Worm (Caenorhabditis elegans): ENCODE measurements around the gene smrc-1.

smrc-1 gene

DNA sequence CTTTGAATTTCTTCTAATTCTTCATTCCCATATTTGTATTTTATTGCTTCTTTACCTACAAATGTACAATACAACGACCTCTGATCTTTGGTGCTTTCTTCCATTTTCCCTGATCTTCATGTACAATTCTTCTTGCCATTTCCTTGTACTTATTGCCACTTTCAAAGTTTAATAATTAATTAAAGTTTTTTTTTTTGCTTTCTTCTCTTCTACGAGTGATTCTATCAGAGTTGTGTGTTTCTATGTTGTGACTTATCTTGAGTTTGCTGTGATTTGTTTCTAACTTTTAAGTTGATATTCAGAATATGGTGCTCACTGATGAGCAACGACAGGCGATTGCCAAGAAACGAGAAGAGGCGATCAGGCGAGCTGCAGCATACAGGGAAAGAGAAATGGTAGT lies at the start of gene smrc-1:
TSS of gene smrc-1 (plus strand) at position 301 of the 400 bp plus-strand sequence.
- TF ChIP-seq zip-5 (tag; optimal IDR thresholded peaks at IDR 0.05) = no peak
- no peak for TF ChIP-seq che-1 (tag; optimal IDR thresholded peaks at IDR 0.05)
- TF ChIP-seq pat-9 (tag; optimal IDR thresholded peaks at IDR 0.05) = no peak
- no peak for TF ChIP-seq ceh-14 (tag; optimal IDR thresholded peaks at IDR 0.05)
- no peak for TF ChIP-seq K09A11.1 (tag; optimal IDR thresholded peaks at IDR 0.05; ENCODE audit: insufficient read depth)
- no peak for TF ChIP-seq syd-9 (tag; optimal IDR thresholded peaks at IDR 0.05)
- TF ChIP-seq ets-4 (tag; optimal IDR thresholded peaks at IDR 0.05) = no peak
- TF ChIP-seq ceh-45 (GFP tag; IDR thresholded peaks at IDR 0.05) = no peak
- TF ChIP-seq pag-3 (tag; optimal IDR thresholded peaks at IDR 0.05; ENCODE audit: borderline replicate concordance) = no peak
- no peak for TF ChIP-seq dmd-4 (tag; optimal IDR thresholded peaks at IDR 0.05; ENCODE audit: borderline replicate concordance)
- TF ChIP-seq odd-2 (tag; optimal IDR thresholded peaks at IDR 0.05) = no peak
- TF ChIP-seq lim-6 (tag; optimal IDR thresholded peaks at IDR 0.05) = no peak
- TF ChIP-seq npax-4 (tag; optimal IDR thresholded peaks at IDR 0.05) = no peak
- TF ChIP-seq ceh-18 (tag; optimal IDR thresholded peaks at IDR 0.05) = no peak
- no peak for TF ChIP-seq ama-1 (optimal IDR thresholded peaks at IDR 0.05)
- no peak for TF ChIP-seq gmeb-2 (tag; optimal IDR thresholded peaks at IDR 0.05)
- TF ChIP-seq ceh-22 (tag; optimal IDR thresholded peaks at IDR 0.05) = no peak
- no peak for TF ChIP-seq pha-4 (tag; optimal IDR thresholded peaks at IDR 0.05)

DNA sequence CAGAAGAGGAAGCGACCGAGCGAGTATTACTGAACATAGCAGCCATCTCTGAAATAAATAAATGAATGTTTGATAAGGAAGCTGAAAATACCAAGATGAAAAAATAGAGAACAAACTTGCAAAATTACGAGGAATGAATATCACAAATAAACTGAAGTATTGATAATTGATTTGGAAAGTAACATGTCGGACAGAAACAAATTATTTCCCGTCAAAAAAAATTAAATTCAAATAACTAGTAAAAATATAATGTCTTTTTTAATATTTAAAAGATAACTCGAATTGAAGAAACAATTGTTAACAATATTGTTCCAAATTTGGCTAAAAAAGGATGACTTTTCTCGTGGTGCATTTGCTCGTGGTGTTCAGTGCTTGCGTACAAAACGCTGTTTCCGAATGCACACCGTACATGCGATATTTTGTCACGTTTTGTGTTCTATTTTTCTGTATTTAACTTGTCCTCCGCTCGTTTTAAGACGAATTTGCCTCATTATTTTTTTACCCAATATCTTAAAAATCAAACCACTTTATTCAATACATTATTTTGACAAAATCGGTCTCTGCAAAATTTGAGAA lies 48.8 kb upstream of the smrc-1 start, which contains the start of gene rpn-13:
TSS of gene rpn-13 (minus strand) at position 51 of the 576 bp plus-strand sequence.
- TF ChIP-seq dmd-4 (tag; optimal IDR thresholded peaks at IDR 0.05; ENCODE audit: borderline replicate concordance) (no peak), hlh-30 (tag; optimal IDR thresholded peaks at IDR 0.05; ENCODE audit: insufficient read depth) (peak; percentile 70), nfya-1 (tag; optimal IDR thresholded peaks at IDR 0.05) (peak; percentile 50), tbx-2 (tag; optimal IDR thresholded peaks at IDR 0.05) (peak; percentile 1), pag-3 (tag; optimal IDR thresholded peaks at IDR 0.05; ENCODE audit: borderline replicate concordance) (no peak), lin-11 (tag; optimal IDR thresholded peaks at IDR 0.05) (no peak), ceh-6 (GFP tag; optimal IDR thresholded peaks at IDR 0.05) (no peak), elt-2 (tag; optimal IDR thresholded peaks at IDR 0.05) (peak; percentile 13)

DNA sequence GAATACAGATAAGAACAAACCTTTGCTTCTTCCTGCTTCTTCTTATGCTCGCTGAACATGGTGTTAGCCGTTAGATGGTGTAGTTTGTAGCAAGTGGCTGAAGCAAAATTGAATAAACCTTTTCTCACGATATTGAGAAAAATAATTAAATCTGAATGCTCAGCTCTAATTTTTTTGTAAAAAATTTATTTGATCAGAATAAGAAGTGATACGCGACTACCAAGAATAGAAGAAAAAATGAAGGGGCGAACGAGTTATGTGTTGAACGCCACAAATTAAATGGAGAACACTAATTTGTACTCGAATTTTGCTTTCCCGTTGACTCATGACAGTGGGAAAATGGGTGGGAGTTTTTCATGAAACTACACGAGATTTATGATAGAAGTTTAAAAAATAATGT lies 47.5 kb upstream of the smrc-1 start, which contains the start of gene C56G2.9:
TSS of gene C56G2.9 (minus strand) at position 101 of the 400 bp plus-strand sequence.
- TF ChIP-seq sdc-2 (tag; optimal IDR thresholded peaks at IDR 0.05) = no peak
- no peak for TF ChIP-seq unc-42 (tag; optimal IDR thresholded peaks at IDR 0.05)
- TF ChIP-seq dmd-4 (tag; optimal IDR thresholded peaks at IDR 0.05; ENCODE audit: borderline replicate concordance) = no peak
- no peak for TF ChIP-seq ceh-48 (tag; optimal IDR thresholded peaks at IDR 0.05)
- no peak for TF ChIP-seq hlh-15 (tag; optimal IDR thresholded peaks at IDR 0.05)
- TF ChIP-seq ceh-34 (tag; optimal IDR thresholded peaks at IDR 0.05) = no peak
- no peak for TF ChIP-seq ets-4 (tag; optimal IDR thresholded peaks at IDR 0.05)
- no peak for TF ChIP-seq rnt-1 (tag; optimal IDR thresholded peaks at IDR 0.05)
- TF ChIP-seq ref-2 (tag; optimal IDR thresholded peaks at IDR 0.05) = no peak
- TF ChIP-seq C08G9.2 (tag; optimal IDR thresholded peaks at IDR 0.05) = no peak
- TF ChIP-seq ceh-30 (tag; optimal IDR thresholded peaks at IDR 0.05) = no peak
- TF ChIP-seq K09A11.1 (tag; optimal IDR thresholded peaks at IDR 0.05; ENCODE audit: insufficient read depth) = no peak
- no peak for TF ChIP-seq nhr-11 (tag; optimal IDR thresholded peaks at IDR 0.05)

- peak; percentile 63 for TF ChIP-seq ceh-34 (tag; optimal IDR thresholded peaks at IDR 0.05)
- TF ChIP-seq unc-42 (tag; optimal IDR thresholded peaks at IDR 0.05) = peak; percentile 25
- TF ChIP-seq nfya-1 (tag; optimal IDR thresholded peaks at IDR 0.05) = peak; percentile 81
- no peak for TF ChIP-seq ets-4 (tag; optimal IDR thresholded peaks at IDR 0.05)
- peak; percentile 30 for TF ChIP-seq ceh-30 (tag; optimal IDR thresholded peaks at IDR 0.05)
- TF ChIP-seq ceh-18 (tag; optimal IDR thresholded peaks at IDR 0.05) = peak; percentile 68
- peak; percentile 57 for TF ChIP-seq unc-55 (GFP tag; optimal IDR thresholded peaks at IDR 0.05)
- peak; percentile 13 for TF ChIP-seq pros-1 (tag; optimal IDR thresholded peaks at IDR 0.05)
- TF ChIP-seq odd-2 (tag; optimal IDR thresholded peaks at IDR 0.05) = no peak
- peak; percentile 58 for TF ChIP-seq ref-2 (tag; optimal IDR thresholded peaks at IDR 0.05)
- TF ChIP-seq hlh-30 (tag; optimal IDR thresholded peaks at IDR 0.05; ENCODE audit: insufficient read depth) = peak; percentile 41
- no peak for TF ChIP-seq che-1 (tag; optimal IDR thresholded peaks at IDR 0.05)
- peak; percentile 16 for TF ChIP-seq ceh-48 (tag; optimal IDR thresholded peaks at IDR 0.05)
- peak; percentile 74 for TF ChIP-seq tbx-2 (tag; optimal IDR thresholded peaks at IDR 0.05)
- no peak for TF ChIP-seq nhr-11 (tag; optimal IDR thresholded peaks at IDR 0.05)
- peak; percentile 38 for TF ChIP-seq F13H6.1 (tag; optimal IDR thresholded peaks at IDR 0.05)
- TF ChIP-seq ztf-16 (tag; optimal IDR thresholded peaks at IDR 0.05) = no peak
- peak; percentile 81 for TF ChIP-seq pat-9 (tag; optimal IDR thresholded peaks at IDR 0.05)
- TF ChIP-seq elt-4 (tag; optimal IDR thresholded peaks at IDR 0.05) = no peak
- peak; percentile 73 for TF ChIP-seq pax-1 (tag; optimal IDR thresholded peaks at IDR 0.05)
- peak; percentile 46 for TF ChIP-seq ceh-31 (tag; optimal IDR thresholded peaks at IDR 0.05)
- TF ChIP-seq elt-2 (tag; optimal IDR thresholded peaks at IDR 0.05) = peak; percentile 46
- TF ChIP-seq dve-1 (tag; optimal IDR thresholded peaks at IDR 0.05) = peak; percentile 70
- TF ChIP-seq fkh-10 (GFP tag; optimal IDR thresholded peaks at IDR 0.05) = peak; percentile 33
- TF ChIP-seq C08G9.2 (tag; optimal IDR thresholded peaks at IDR 0.05) = peak; percentile 29
- TF ChIP-seq K09A11.1 (tag; optimal IDR thresholded peaks at IDR 0.05; ENCODE audit: insufficient read depth) = peak; percentile 25
Measured at ce11 chrIII:6344737-6345136, 46.0 kb upstream of the smrc-1 start.

Measured in whole organism, late embryonic.